Worm (Caenorhabditis elegans) whole organism, midembryonic: ENCODE measurements around the gene C07D8.6.

ENCODE experiments used
- T22C8.4 ChIP-seq: fragments of 200-800 bp; sonication (Bioruptor generic); IDR thresholded peaks from 2 replicates; pipeline ENCODE4 v1.3.6; 2022; ENCODE audit warnings: missing genetic modification characterization, missing compliant biosample characterization
- cog-1 ChIP-seq: sonication (generic microtip); optimal IDR thresholded peaks from 2 replicates; lab custom pipeline; 2016; ENCODE audit warnings: missing genetic modification characterization, missing compliant biosample characterization
- flt-1 ChIP-seq: fragments of 200-800 bp; sonication (Bioruptor generic); IDR thresholded peaks from 2 replicates; pipeline ENCODE4 v1.3.6; 2022; ENCODE audit warnings: missing genetic modification characterization, missing compliant biosample characterization
- klf-2 ChIP-seq: fragments of 200-800 bp; sonication (Bioruptor generic); conservative IDR thresholded peaks from 2 replicates; pipeline ENCODE4 v1.3.6; 2022; ENCODE audit warnings: missing genetic modification reagents, missing genetic modification characterization, missing compliant biosample characterization
- med-1 ChIP-seq: sonication (generic microtip); optimal IDR thresholded peaks from 2 replicates; lab custom pipeline; 2017; ENCODE audit warnings: missing genetic modification characterization, mild to moderate bottlenecking, missing compliant biosample characterization, antibody characterized with exemption, missing genetic modification reagents; ENCODE audit not compliant: insufficient read depth
- ref-1 ChIP-seq: fragments of 200-800 bp; sonication (Bioruptor generic); conservative IDR thresholded peaks from 2 replicates; pipeline ENCODE4 v1.3.6; 2022; ENCODE audit warnings: missing genetic modification reagents, missing genetic modification characterization, missing compliant biosample characterization
- tab-1 ChIP-seq: fragments of 200-800 bp; sonication (Bioruptor generic); IDR thresholded peaks from 2 replicates; pipeline ENCODE4 v1.3.6; 2022; ENCODE audit warnings: missing genetic modification characterization, missing compliant biosample characterization
- ztf-23 ChIP-seq: fragments of 200-800 bp; sonication (Bioruptor generic); IDR thresholded peaks from 2 replicates; pipeline ENCODE4 v1.3.6; 2022; ENCODE audit warnings: missing genetic modification reagents, missing genetic modification characterization, missing compliant biosample characterization
- ztf-29 ChIP-seq: fragments of 200-800 bp; sonication (Bioruptor generic); IDR thresholded peaks from 2 replicates; pipeline ENCODE4 v1.3.6; 2022; ENCODE audit warnings: missing genetic modification reagents, missing genetic modification characterization, missing compliant biosample characterization

DNA sequence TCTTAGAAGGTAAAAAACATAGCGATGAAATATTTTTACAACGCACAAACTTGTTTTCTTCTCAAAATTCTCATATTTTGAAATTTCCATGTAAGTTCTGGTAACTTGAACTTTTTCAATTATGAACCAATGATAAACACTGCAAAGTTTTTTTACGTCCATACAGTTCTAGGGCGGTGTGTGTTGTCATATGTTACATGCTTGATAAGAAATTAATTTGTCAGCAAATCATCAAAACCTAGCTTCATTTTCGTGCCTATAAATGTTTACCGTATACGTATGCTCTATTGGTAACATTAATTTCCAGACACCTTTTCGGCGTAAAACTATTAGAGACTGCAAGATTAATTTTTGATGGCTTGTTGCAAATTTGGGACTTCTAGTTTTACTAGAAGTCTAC, 1.9 kb downstream of the C07D8.6 start:
- TF ChIP-seq flt-1 (GFP tag; lab: Robert Waterston, UW) (no peak), tab-1 (GFP tag; lab: Robert Waterston, UW) (no peak), ztf-23 (GFP tag; lab: Robert Waterston, UW) (no peak), ref-1 (GFP tag; lab: Robert Waterston, UW) (no peak), cog-1 (tag; lab: Kevin White, UChicago) (no peak), klf-2 (GFP tag; lab: Robert Waterston, UW) (no peak), med-1 (no peak), ztf-29 (no peak), T22C8.4 (GFP tag; lab: Robert Waterston, UW) (no peak)
